Worm (Caenorhabditis elegans) whole organism, early embryonic: Measurements from ENCODE around the gene Y102A5C.27.

Experiments used
- ama-1 ChIP-seq: fragments of 150-350 bp; optimal IDR thresholded peaks from 2 replicates; lab custom pipeline; 2014
- ceh-36 ChIP-seq: sonication (generic microtip); optimal IDR thresholded peaks from 2 replicates; lab custom pipeline; 2016; ENCODE audit warnings: missing genetic modification characterization, inconsistent platforms, missing compliant biosample characterization
- ets-7 ChIP-seq: sonication (generic microtip); optimal IDR thresholded peaks from 2 replicates; lab custom pipeline; 2016; ENCODE audit warnings: missing genotype, missing genetic modification characterization, missing compliant biosample characterization
- flt-1 ChIP-seq: fragments of 200-800 bp; sonication (Bioruptor generic); IDR thresholded peaks from 2 replicates; pipeline ENCODE4 v1.3.6; 2022; ENCODE audit warnings: missing genetic modification characterization, missing compliant biosample characterization
- hmbx-1 ChIP-seq: sonication (generic microtip); optimal IDR thresholded peaks from 2 replicates; lab custom pipeline; 2016; ENCODE audit warnings: mild to moderate bottlenecking, missing genetic modification characterization, missing compliant biosample characterization
- hnd-1 ChIP-seq: sonication (generic microtip); optimal IDR thresholded peaks from 2 replicates; lab custom pipeline; 2016; ENCODE audit warnings: missing genetic modification characterization, missing compliant biosample characterization
- scrt-1 ChIP-seq: fragments of 200-800 bp; sonication (Bioruptor generic); IDR thresholded peaks from 2 replicates; pipeline ENCODE4 v1.3.6; 2022; ENCODE audit warnings: missing genetic modification characterization, missing compliant biosample characterization

ce11 chrV:16954766-16955165 lies 33.7 kb downstream of the Y102A5C.27 start, which contains the start of gene srh-206:
- TF ChIP-seq flt-1 (GFP tag; lab: Robert Waterston, UW) (no peak), hnd-1 (tag; lab: Kevin White, UChicago) (no peak), ets-7 (tag; lab: Kevin White, UChicago) (no peak), ama-1 (lab: Kevin White, UChicago) (no peak), ceh-36 (tag; lab: Kevin White, UChicago) (no peak), hmbx-1 (tag; lab: Kevin White, UChicago) (no peak), scrt-1 (GFP tag; lab: Robert Waterston, UW) (no peak)
